Worm (Caenorhabditis elegans) whole organism, young adult: ENCODE measurements around the gene K07C5.9.

Source experiments
- B0035.1 ChIP-seq: sonication (generic microtip); optimal IDR thresholded peaks from 2 replicates; lab custom pipeline; 2016; ENCODE audit warnings: missing genetic modification characterization, mild to moderate bottlenecking, missing compliant biosample characterization, missing genotype, missing genetic modification reagents
- C17E4.6 ChIP-seq: fragments of 200-800 bp; sonication (Bioruptor generic); IDR thresholded peaks from 2 replicates; pipeline ENCODE4 v1.3.6; 2022; ENCODE audit warnings: missing genetic modification reagents, missing genetic modification characterization, missing compliant biosample characterization
- F33H1.4 ChIP-seq: fragments of 200-800 bp; sonication (Bioruptor generic); IDR thresholded peaks from 2 replicates; pipeline ENCODE4 v1.3.6; 2022; ENCODE audit warnings: missing genetic modification reagents, missing genetic modification characterization, missing compliant biosample characterization
- F37B4.10 ChIP-seq: fragments of 200-800 bp; sonication (Bioruptor generic); IDR thresholded peaks from 2 replicates; pipeline ENCODE4 v1.3.6; 2022; ENCODE audit warnings: missing genetic modification characterization, missing compliant biosample characterization
- F39B2.1 ChIP-seq: fragments of 200-800 bp; sonication (Bioruptor generic); IDR thresholded peaks from 2 replicates; pipeline ENCODE4 v1.3.6; 2022; ENCODE audit warnings: missing genetic modification reagents, missing genetic modification characterization, missing compliant biosample characterization
- F52B5.7 ChIP-seq: sonication (generic microtip); optimal IDR thresholded peaks from 2 replicates; lab custom pipeline; 2016; ENCODE audit warnings: mild to moderate bottlenecking, missing genetic modification characterization, missing compliant biosample characterization
- K12H6.12 ChIP-seq: fragments of 200-800 bp; sonication (Bioruptor generic); optimal IDR thresholded peaks from 2 replicates; lab custom pipeline; 2018; ENCODE audit warnings: mild to moderate bottlenecking, missing genetic modification characterization, missing compliant biosample characterization
- Y56A3A.18 ChIP-seq: fragments of 200-800 bp; sonication (Bioruptor generic); IDR thresholded peaks from 2 replicates; pipeline ENCODE4 v1.3.6; 2022; ENCODE audit warnings: missing genetic modification reagents, missing genetic modification characterization, missing compliant biosample characterization
- Y79H2A.3 ChIP-seq: fragments of 200-800 bp; sonication (Bioruptor generic); conservative IDR thresholded peaks from 2 replicates; pipeline ENCODE4 v1.3.6; 2022; ENCODE audit warnings: missing genetic modification reagents, missing genetic modification characterization, missing compliant biosample characterization
- ZK185.1 ChIP-seq: sonication (generic microtip); optimal IDR thresholded peaks from 2 replicates; lab custom pipeline; 2016; ENCODE audit warnings: mild to moderate bottlenecking, missing genetic modification characterization, missing compliant biosample characterization; ENCODE audit not compliant: poor library complexity, severe bottlenecking
- atf-7 ChIP-seq: sonication (generic microtip); optimal IDR thresholded peaks from 2 replicates; lab custom pipeline; 2017; ENCODE audit warnings: mild to moderate bottlenecking, missing genetic modification characterization, missing compliant biosample characterization
- attf-5 ChIP-seq: fragments of 200-800 bp; sonication (Bioruptor generic); optimal IDR thresholded peaks from 2 replicates; lab custom pipeline; 2018; ENCODE audit warnings: mild to moderate bottlenecking, missing genetic modification characterization, missing compliant biosample characterization
- attf-6 ChIP-seq: fragments of 200-800 bp; sonication (Bioruptor generic); IDR thresholded peaks from 2 replicates; pipeline ENCODE4 v1.3.6; 2022; ENCODE audit warnings: missing genetic modification reagents, missing genetic modification characterization, missing compliant biosample characterization
- cebp-1 ChIP-seq, 2 experiments: fragments of 200-800 bp in 1 of 2; sonication (Bioruptor generic) in 1 of 2; sonication (generic microtip) in 1 of 2; IDR thresholded peaks in 1 of 2; optimal IDR thresholded peaks in 1 of 2; 2 replicates each; pipeline versions ENCODE4 v1.3.6 to Lab custom; 2017 to 2022; ENCODE audit warnings: missing compliant biosample characterization in 2 of 2, missing genetic modification characterization in 2 of 2, mild to moderate bottlenecking in 1 of 2, missing genetic modification reagents in 1 of 2, moderate library complexity in 1 of 2
- cebp-2 ChIP-seq: fragments of 200-800 bp; sonication (Bioruptor generic); IDR thresholded peaks from 2 replicates; pipeline ENCODE4 v1.3.6; 2022; ENCODE audit warnings: missing genetic modification characterization, missing compliant biosample characterization
- ceh-40 ChIP-seq: fragments of 200-800 bp; sonication (Bioruptor generic); IDR thresholded peaks from 2 replicates; pipeline ENCODE4 v1.3.6; 2022; ENCODE audit warnings: missing genetic modification characterization, missing compliant biosample characterization
- ceh-91 ChIP-seq: fragments of 200-800 bp; sonication (Bioruptor generic); IDR thresholded peaks from 2 replicates; pipeline ENCODE4 v1.3.6; 2022; ENCODE audit warnings: missing genetic modification reagents, missing genetic modification characterization, missing compliant biosample characterization
- chd-7 ChIP-seq: sonication (generic microtip); optimal IDR thresholded peaks from 2 replicates; lab custom pipeline; 2016; ENCODE audit warnings: mild to moderate bottlenecking, missing genetic modification characterization, moderate library complexity, missing compliant biosample characterization
- dox-1 ChIP-seq: fragments of 200-800 bp; sonication (Bioruptor generic); IDR thresholded peaks from 2 replicates; pipeline ENCODE4 v1.3.6; 2022; ENCODE audit warnings: missing genetic modification reagents, missing genetic modification characterization, missing compliant biosample characterization
- egl-44 ChIP-seq: fragments of 200-800 bp; sonication (Bioruptor generic); IDR thresholded peaks from 2 replicates; pipeline ENCODE4 v1.3.6; 2022; ENCODE audit warnings: missing genetic modification reagents, missing genetic modification characterization, missing compliant biosample characterization
- egrh-3 ChIP-seq: fragments of 200-800 bp; sonication (Bioruptor generic); IDR thresholded peaks from 2 replicates; pipeline ENCODE4 v1.3.6; 2022; ENCODE audit warnings: missing genetic modification reagents, missing genetic modification characterization, missing compliant biosample characterization
- let-607 ChIP-seq, 2 experiments: fragments of 200-800 bp in 1 of 2; sonication (Bioruptor generic) in 1 of 2; sonication (generic microtip) in 1 of 2; optimal IDR thresholded peaks; 2 replicates each; lab custom pipeline; 2016 to 2018; ENCODE audit warnings: mild to moderate bottlenecking in 2 of 2, missing compliant biosample characterization in 2 of 2, missing genetic modification characterization in 2 of 2, moderate library complexity in 2 of 2, missing genotype in 1 of 2
- lin-35 ChIP-seq, 3 experiments: fragments of 150-350 bp in 2 of 3; sonication (generic microtip) in 1 of 3; optimal IDR thresholded peaks; 2 replicates each; lab custom pipeline; 2014 to 2018; ENCODE audit warnings: missing biosample characterization in 3 of 3, missing genetic modification characterization in 3 of 3, missing genetic modification reagents in 3 of 3
- lsl-1 ChIP-seq: fragments of 200-800 bp; sonication (Bioruptor generic); optimal IDR thresholded peaks from 2 replicates; lab custom pipeline; 2018; ENCODE audit warnings: mild to moderate bottlenecking, missing genetic modification characterization, moderate library complexity, missing compliant biosample characterization
- madf-10 ChIP-seq: sonication (generic microtip); optimal IDR thresholded peaks from 2 replicates; lab custom pipeline; 2016; ENCODE audit warnings: mild to moderate bottlenecking, missing genetic modification characterization, missing compliant biosample characterization
- madf-3 ChIP-seq: fragments of 200-800 bp; sonication (Bioruptor generic); IDR thresholded peaks from 2 replicates; pipeline ENCODE4 v1.3.6; 2022; ENCODE audit warnings: missing genetic modification reagents, missing genetic modification characterization, missing compliant biosample characterization
- madf-6 ChIP-seq: fragments of 200-800 bp; sonication (Bioruptor generic); IDR thresholded peaks from 2 replicates; pipeline ENCODE4 v1.3.6; 2022; ENCODE audit warnings: missing genetic modification reagents, missing genetic modification characterization, missing compliant biosample characterization
- madf-8 ChIP-seq: fragments of 200-800 bp; sonication (Bioruptor generic); conservative IDR thresholded peaks from 2 replicates; pipeline ENCODE4 v1.3.6; 2022; ENCODE audit warnings: missing genetic modification reagents, missing genetic modification characterization, missing compliant biosample characterization
- mcd-1 ChIP-seq: fragments of 200-800 bp; sonication (Bioruptor generic); IDR thresholded peaks from 2 replicates; pipeline ENCODE4 v1.3.6; 2022; ENCODE audit warnings: missing genetic modification reagents, missing genetic modification characterization, missing compliant biosample characterization
- nfyb-1 ChIP-seq: fragments of 200-800 bp; sonication (Bioruptor generic); IDR thresholded peaks from 2 replicates; pipeline ENCODE4 v1.3.6; 2022; ENCODE audit warnings: missing genetic modification reagents, missing genetic modification characterization, missing compliant biosample characterization
- nhr-80 ChIP-seq: sonication (generic microtip); optimal IDR thresholded peaks from 2 replicates; lab custom pipeline; 2016; ENCODE audit warnings: missing genetic modification characterization, missing compliant biosample characterization
- pbrm-1 ChIP-seq: fragments of 200-800 bp; sonication (Bioruptor generic); IDR thresholded peaks from 2 replicates; pipeline ENCODE4 v1.3.6; 2022; ENCODE audit warnings: missing genetic modification reagents, missing genetic modification characterization, missing compliant biosample characterization
- repo-1 ChIP-seq: sonication (generic microtip); optimal IDR thresholded peaks from 2 replicates; lab custom pipeline; 2017; ENCODE audit warnings: mild to moderate bottlenecking, missing genetic modification characterization, missing compliant biosample characterization
- sea-2 ChIP-seq: fragments of 200-800 bp; sonication (Bioruptor generic); IDR thresholded peaks from 2 replicates; pipeline ENCODE4 v1.3.6; 2022; ENCODE audit warnings: missing genetic modification characterization, missing compliant biosample characterization
- unc-130 ChIP-seq: sonication (generic microtip); optimal IDR thresholded peaks from 2 replicates; lab custom pipeline; 2016; ENCODE audit warnings: missing genetic modification reagents, missing genetic modification characterization, missing compliant biosample characterization
- xnd-1 ChIP-seq: sonication (generic microtip); optimal IDR thresholded peaks from 2 replicates; lab custom pipeline; 2016; ENCODE audit warnings: missing genotype, missing genetic modification reagents, missing genetic modification characterization, missing compliant biosample characterization
- ztf-18 ChIP-seq: sonication (generic microtip); optimal IDR thresholded peaks from 2 replicates; lab custom pipeline; 2016; ENCODE audit warnings: missing genotype, mild to moderate bottlenecking, missing genetic modification characterization, missing compliant biosample characterization
- ztf-25 ChIP-seq: fragments of 200-800 bp; sonication (Bioruptor generic); IDR thresholded peaks from 2 replicates; pipeline ENCODE4 v1.3.6; 2022; ENCODE audit warnings: missing genetic modification reagents, missing genetic modification characterization, missing compliant biosample characterization
- ztf-6 ChIP-seq: fragments of 200-800 bp; sonication (Bioruptor generic); IDR thresholded peaks from 2 replicates; pipeline ENCODE4 v1.3.6; 2022; ENCODE audit warnings: missing genetic modification reagents, missing genetic modification characterization, missing compliant biosample characterization

The K07C5.9 gene

DNA sequence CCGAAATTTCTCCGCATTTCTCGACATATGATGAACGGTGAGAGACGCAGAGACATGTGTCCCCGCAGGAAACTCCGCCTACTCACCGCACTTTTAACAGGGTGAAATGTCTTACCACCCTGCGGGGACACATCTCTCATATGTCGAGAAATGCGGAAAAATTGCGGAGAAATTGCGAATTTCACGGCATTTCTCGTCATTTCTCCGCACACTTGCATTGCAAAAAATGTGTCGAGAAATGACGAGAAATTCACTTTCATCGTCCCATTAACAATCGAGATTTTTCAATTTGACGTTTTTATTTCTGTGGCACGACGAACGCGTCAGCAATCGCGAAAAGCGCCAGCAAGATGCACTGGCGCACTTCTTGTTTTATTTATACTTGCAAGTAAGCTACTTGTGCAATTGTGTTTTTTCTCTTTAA, 8.0 kb downstream of the K07C5.9 start, which contains the start of gene K07C5.13 (continued):
- peak; percentile 43 for TF ChIP-seq unc-130 (GFP tag; lab: Kevin White, UChicago)
- TF ChIP-seq ztf-18 (tag; lab: Kevin White, UChicago), result peak; percentile 96
- peak; percentile 43 for TF ChIP-seq ZK185.1 (tag; lab: Kevin White, UChicago)
- peak; percentile 100 for TF ChIP-seq F39B2.1 (GFP tag; lab: Robert Waterston, UW)
- TF ChIP-seq F52B5.7 (tag; lab: Kevin White, UChicago), result peak; percentile 54
- peak; percentile 93 for TF ChIP-seq mcd-1 (GFP tag; lab: Robert Waterston, UW)
- TF ChIP-seq dox-1, result peak; percentile 99
- peak in 1 of 2 experiments; percentile 0 for TF ChIP-seq let-607 (tag; optimal IDR thresholded peaks at IDR 0.05; lab: Kevin White, UChicago)
- TF ChIP-seq Y79H2A.3 (GFP tag; lab: Robert Waterston, UW), result peak; percentile 86
- TF ChIP-seq xnd-1, result peak; percentile 25
- peak; percentile 38 for TF ChIP-seq madf-10 (tag; lab: Kevin White, UChicago)
- peak; percentile 90 for TF ChIP-seq sea-2 (GFP tag; lab: Robert Waterston, UW)
- peak; percentile 51 for TF ChIP-seq lsl-1 (GFP tag; lab: Kevin White, UChicago)
- TF ChIP-seq F33H1.4 (GFP tag; lab: Robert Waterston, UW), result peak; percentile 68
- TF ChIP-seq madf-8 (GFP tag; lab: Robert Waterston, UW), result peak; percentile 40; the same call in 1 of the 2 replicates
- TF ChIP-seq attf-6 (GFP tag; lab: Robert Waterston, UW), result peak; percentile 70
- TF ChIP-seq Y56A3A.18 (GFP tag; lab: Robert Waterston, UW), result peak; percentile 89; the same call in 1 of the 2 replicates
- TF ChIP-seq K12H6.12, result peak; percentile 23
- peak; percentile 83 for TF ChIP-seq repo-1
- peak; percentile 89 for TF ChIP-seq ceh-91
- peak; percentile 89; the same call in 1 of the 2 replicates for TF ChIP-seq egl-44 (GFP tag; lab: Robert Waterston, UW)
- peak in 1 of 3 experiments; percentile 57 for TF ChIP-seq lin-35 (GFP tag; optimal IDR thresholded peaks at IDR 0.05; lab: Kevin White, UChicago)
- peak; percentile 55 for TF ChIP-seq nhr-80 (tag; lab: Kevin White, UChicago)
- peak; percentile 99 for TF ChIP-seq F37B4.10 (GFP tag; lab: Robert Waterston, UW)
- peak; percentile 43 for TF ChIP-seq egrh-3
- peak; percentile 86 for TF ChIP-seq madf-6 (GFP tag; lab: Robert Waterston, UW)
- TF ChIP-seq ztf-6 (GFP tag; lab: Robert Waterston, UW), result peak; percentile 68; the same call in 1 of the 2 replicates
- TF ChIP-seq ceh-40, result 0 out of 2 replicates have a peak, but pooled peaks have one; percentile 56
- TF ChIP-seq cebp-1 (GFP tag; IDR thresholded peaks at IDR 0.05; lab: Robert Waterston, UW), result peak; percentile 69
- peak; percentile 82 for TF ChIP-seq cebp-1 (tag; optimal IDR thresholded peaks at IDR 0.05; lab: Kevin White, UChicago)
- TF ChIP-seq attf-5 (GFP tag; lab: Kevin White, UChicago), result peak; percentile 68
- 0 out of 2 replicates have a peak, but pooled peaks have one; percentile 68 for TF ChIP-seq ztf-25
- TF ChIP-seq pbrm-1 (GFP tag; lab: Robert Waterston, UW), result peak; percentile 100
- TF ChIP-seq C17E4.6 (GFP tag; lab: Robert Waterston, UW), result peak; percentile 87
- peak; percentile 93 for TF ChIP-seq madf-3 (GFP tag; lab: Robert Waterston, UW)
- TF ChIP-seq atf-7 (tag; lab: Kevin White, UChicago), result peak; percentile 64
- TF ChIP-seq B0035.1 (tag; lab: Kevin White, UChicago), result peak; percentile 67
- peak; percentile 95 for TF ChIP-seq nfyb-1 (GFP tag; lab: Robert Waterston, UW)
- peak; percentile 75 for TF ChIP-seq chd-7 (tag; lab: Kevin White, UChicago)
- peak; percentile 72; the same call in 1 of the 2 replicates for TF ChIP-seq cebp-2
